Worm (Caenorhabditis elegans) whole organism, L3 larva: Measurements from ENCODE around the gene ceh-53.

Experiments
- R02D3.7 ChIP-seq: fragments of 150-350 bp; optimal IDR thresholded peaks from 2 replicates; lab custom pipeline; 2014; ENCODE audit warnings: missing biosample characterization, missing genetic modification characterization
- ama-1 ChIP-seq: fragments of 150-350 bp; optimal IDR thresholded peaks from 2 replicates; lab custom pipeline; 2018
- lin-39 ChIP-seq: fragments of 150-350 bp; optimal IDR thresholded peaks from 2 replicates; lab custom pipeline; 2018; ENCODE audit warnings: missing biosample characterization, missing genetic modification reagents, missing genetic modification characterization
- nfya-1 ChIP-seq: sonication (generic microtip); optimal IDR thresholded peaks from 2 replicates; lab custom pipeline; 2017; ENCODE audit warnings: missing genetic modification characterization, mild to moderate bottlenecking, missing compliant biosample characterization, antibody characterized with exemption, moderate library complexity; ENCODE audit not compliant: insufficient read depth
- nhr-12 ChIP-seq: fragments of 150-350 bp; optimal IDR thresholded peaks from 2 replicates; lab custom pipeline; 2014; ENCODE audit warnings: missing biosample characterization, missing genetic modification characterization
- nhr-28 ChIP-seq: fragments of 150-350 bp; optimal IDR thresholded peaks from 2 replicates; lab custom pipeline; 2014; ENCODE audit warnings: missing biosample characterization, missing genetic modification characterization
- nhr-76 ChIP-seq: fragments of 150-350 bp; sonication (generic microtip); optimal IDR thresholded peaks from 5 replicates; lab custom pipeline; 2014; ENCODE audit warnings: missing biosample characterization, missing genetic modification characterization
- pha-4 ChIP-seq: fragments of 150-350 bp; optimal IDR thresholded peaks from 2 replicates; lab custom pipeline; 2014; ENCODE audit warnings: missing biosample characterization, missing genetic modification reagents, missing genetic modification characterization
- skn-1 ChIP-seq: fragments of 150-350 bp; optimal IDR thresholded peaks from 2 replicates; lab custom pipeline; 2014; ENCODE audit warnings: missing biosample characterization, missing genetic modification characterization

- TF ChIP-seq ama-1 (lab: Kevin White, UChicago) (no peak), nhr-28 (no peak), nfya-1 (tag; lab: Kevin White, UChicago) (no peak), lin-39 (tag; lab: Kevin White, UChicago) (no peak), R02D3.7 (tag; lab: Kevin White, UChicago) (no peak), skn-1 (tag; lab: Kevin White, UChicago) (no peak), pha-4 (no peak), nhr-76 (tag; lab: Kevin White, UChicago) (no peak), nhr-12 (tag; lab: Kevin White, UChicago) (no peak)
These were observed 6.1 kb downstream of the ceh-53 start, which contains the start of gene srz-83 for ce11 chrIV:3504144-3504543.
